Worm (Caenorhabditis elegans) whole organism, L4 larva: Measurements from ENCODE around the gene Y22D7AL.16.

Experiments used
- R02D3.7 ChIP-seq: fragments of 150-350 bp; sonication (generic microtip); optimal IDR thresholded peaks from 3 replicates; lab custom pipeline; 2014; ENCODE audit warnings: missing biosample characterization, missing genetic modification characterization
- T20F7.1 ChIP-seq: fragments of 200-800 bp; sonication (Bioruptor generic); optimal IDR thresholded peaks from 2 replicates; lab custom pipeline; 2018; ENCODE audit warnings: mild to moderate bottlenecking, missing genetic modification characterization, missing compliant biosample characterization
- Y105C5A.15 ChIP-seq: fragments of 200-800 bp; sonication (Bioruptor generic); IDR thresholded peaks from 2 replicates; pipeline ENCODE4 v1.3.6; 2022; ENCODE audit warnings: missing genetic modification characterization, missing compliant biosample characterization
- Y5F2A.4 ChIP-seq: fragments of 200-800 bp; sonication (Bioruptor generic); optimal IDR thresholded peaks from 2 replicates; lab custom pipeline; 2018; ENCODE audit warnings: mild to moderate bottlenecking, missing genetic modification characterization, missing compliant biosample characterization
- aha-1 ChIP-seq: fragments of 150-350 bp; peaks from one replicate; lab custom pipeline; 2014; ENCODE audit warnings: missing biosample characterization, missing genetic modification characterization
- ceh-32 ChIP-seq: sonication (generic microtip); optimal IDR thresholded peaks from 2 replicates; lab custom pipeline; 2016; ENCODE audit warnings: mild to moderate bottlenecking, missing genetic modification characterization, missing compliant biosample characterization; ENCODE audit not compliant: poor library complexity
- ceh-44 ChIP-seq: fragments of 200-800 bp; sonication (Bioruptor generic); IDR thresholded peaks from 2 replicates; pipeline ENCODE4 v1.3.6; 2022; ENCODE audit warnings: missing genetic modification reagents, missing genetic modification characterization, missing compliant biosample characterization
- cey-2 ChIP-seq: sonication (generic microtip); optimal IDR thresholded peaks from 3 replicates; lab custom pipeline; 2017; ENCODE audit warnings: missing genetic modification characterization, mild to moderate bottlenecking, missing compliant biosample characterization, antibody characterized with exemption, borderline replicate concordance; ENCODE audit not compliant: insufficient read depth
- daf-19 ChIP-seq: fragments of 200-800 bp; sonication (Bioruptor generic); conservative IDR thresholded peaks from 2 replicates; pipeline ENCODE4 v1.3.6; 2022; ENCODE audit warnings: missing genetic modification characterization, missing compliant biosample characterization
- dmd-6 ChIP-seq: fragments of 200-800 bp; sonication (Bioruptor generic); IDR thresholded peaks from 2 replicates; pipeline ENCODE4 v1.3.6; 2022; ENCODE audit warnings: missing genetic modification reagents, missing genetic modification characterization, missing compliant biosample characterization
- dpl-1 ChIP-seq: fragments of 150-350 bp; optimal IDR thresholded peaks from 2 replicates; lab custom pipeline; 2014; ENCODE audit warnings: missing biosample characterization, missing genetic modification reagents, missing genetic modification characterization
- dve-1 ChIP-seq: sonication (generic microtip); optimal IDR thresholded peaks from 2 replicates; lab custom pipeline; 2017; ENCODE audit warnings: antibody characterized with exemption, mild to moderate bottlenecking, missing genetic modification characterization, missing compliant biosample characterization; ENCODE audit not compliant: insufficient read depth
- egl-27 ChIP-seq: sonication (generic microtip); optimal IDR thresholded peaks from 3 replicates; lab custom pipeline; 2017; ENCODE audit warnings: missing biosample characterization, missing genetic modification reagents, missing genetic modification characterization
- egl-43 ChIP-seq: fragments of 200-800 bp; sonication (Bioruptor generic); IDR thresholded peaks from 2 replicates; pipeline ENCODE4 v1.3.6; 2022; ENCODE audit warnings: missing genetic modification reagents, missing genetic modification characterization, missing compliant biosample characterization
- fos-1 ChIP-seq: fragments of 150-350 bp; optimal IDR thresholded peaks from 2 replicates; lab custom pipeline; 2014; ENCODE audit warnings: missing biosample characterization, missing genetic modification characterization
- hlh-11 ChIP-seq: fragments of 200-800 bp; sonication (Bioruptor generic); optimal IDR thresholded peaks from 2 replicates; lab custom pipeline; 2018; ENCODE audit warnings: mild to moderate bottlenecking, missing genetic modification characterization, missing compliant biosample characterization
- hmg-1.1 ChIP-seq: fragments of 200-800 bp; sonication (Bioruptor generic); IDR thresholded peaks from 2 replicates; pipeline ENCODE4 v1.3.6; 2022; ENCODE audit warnings: missing genetic modification reagents, missing genetic modification characterization, missing compliant biosample characterization
- lim-7 ChIP-seq: fragments of 200-800 bp; sonication (Bioruptor generic); IDR thresholded peaks from 2 replicates; pipeline ENCODE4 v1.3.6; 2022; ENCODE audit warnings: missing genetic modification characterization, missing compliant biosample characterization
- lin-1 ChIP-seq: fragments of 200-800 bp; sonication (Bioruptor generic); IDR thresholded peaks from 2 replicates; pipeline ENCODE4 v1.3.6; 2022; ENCODE audit warnings: missing genetic modification reagents, missing genetic modification characterization, missing compliant biosample characterization
- lin-29 ChIP-seq: fragments of 200-800 bp; sonication (Bioruptor generic); IDR thresholded peaks from 2 replicates; pipeline ENCODE4 v1.3.6; 2022; ENCODE audit warnings: missing genetic modification reagents, missing genetic modification characterization, missing compliant biosample characterization
- lin-38 ChIP-seq: fragments of 200-800 bp; sonication (Bioruptor generic); IDR thresholded peaks from 2 replicates; pipeline ENCODE4 v1.3.6; 2022; ENCODE audit warnings: missing genetic modification reagents, missing genetic modification characterization, missing compliant biosample characterization
- lsy-2 ChIP-seq, 2 experiments: fragments of 150-350 bp in 1 of 2; sonication (generic microtip) in 1 of 2; optimal IDR thresholded peaks; 2 replicates each; lab custom pipeline; 2014 to 2017; ENCODE audit warnings: missing biosample characterization in 2 of 2, missing genetic modification characterization in 2 of 2
- madf-9 ChIP-seq: fragments of 200-800 bp; sonication (Bioruptor generic); conservative IDR thresholded peaks from 2 replicates; pipeline ENCODE4 v1.3.6; 2022; ENCODE audit warnings: missing genetic modification reagents, missing genetic modification characterization, missing compliant biosample characterization
- mdl-1 ChIP-seq, 2 experiments: fragments of 150-350 bp in 1 of 2; sonication (generic microtip) in 1 of 2; optimal IDR thresholded peaks; 2 replicates each; lab custom pipeline; 2014 to 2017; ENCODE audit warnings: missing biosample characterization in 2 of 2, missing genetic modification characterization in 2 of 2
- mdt-29 ChIP-seq: fragments of 200-800 bp; sonication (Bioruptor generic); IDR thresholded peaks from 2 replicates; pipeline ENCODE4 v1.3.6; 2022; ENCODE audit warnings: missing genetic modification reagents, missing genetic modification characterization, missing compliant biosample characterization
- mxl-2 ChIP-seq: fragments of 200-800 bp; sonication (Bioruptor generic); conservative IDR thresholded peaks from 2 replicates; pipeline ENCODE4 v1.3.6; 2022; ENCODE audit warnings: missing genetic modification reagents, missing genetic modification characterization, missing compliant biosample characterization
- nhr-10 ChIP-seq: fragments of 150-350 bp; optimal IDR thresholded peaks from 2 replicates; lab custom pipeline; 2014; ENCODE audit warnings: missing biosample characterization, missing genetic modification characterization
- nhr-111 ChIP-seq: fragments of 200-800 bp; sonication (Bioruptor generic); optimal IDR thresholded peaks from 2 replicates; lab custom pipeline; 2018; ENCODE audit warnings: mild to moderate bottlenecking, missing genetic modification characterization, missing compliant biosample characterization
- nhr-25 ChIP-seq: sonication (generic microtip); optimal IDR thresholded peaks from 2 replicates; lab custom pipeline; 2017; ENCODE audit warnings: missing genetic modification characterization, mild to moderate bottlenecking, missing compliant biosample characterization, antibody characterized with exemption, moderate library complexity, borderline replicate concordance; ENCODE audit not compliant: insufficient read depth
- nhr-28 ChIP-seq: fragments of 150-350 bp; optimal IDR thresholded peaks from 2 replicates; lab custom pipeline; 2014; ENCODE audit warnings: missing biosample characterization, missing genetic modification characterization
- nhr-41 ChIP-seq: fragments of 200-800 bp; sonication (Bioruptor generic); IDR thresholded peaks from 2 replicates; pipeline ENCODE4 v1.3.6; 2022; ENCODE audit warnings: missing genetic modification reagents, missing genetic modification characterization, missing compliant biosample characterization
- nhr-77 ChIP-seq: fragments of 150-350 bp; optimal IDR thresholded peaks from 2 replicates; lab custom pipeline; 2014; ENCODE audit warnings: missing biosample characterization, missing genetic modification characterization
- snpc-4 ChIP-seq: fragments of 150-350 bp; optimal IDR thresholded peaks from 2 replicates; lab custom pipeline; 2014; ENCODE audit warnings: missing biosample characterization, missing genetic modification characterization
- tag-97 ChIP-seq: fragments of 200-800 bp; sonication (Bioruptor generic); IDR thresholded peaks from 2 replicates; pipeline ENCODE4 v1.3.6; 2022; ENCODE audit warnings: missing genetic modification characterization, missing compliant biosample characterization
- unc-130 ChIP-seq: sonication (generic microtip); optimal IDR thresholded peaks from 2 replicates; lab custom pipeline; 2016; ENCODE audit warnings: missing genetic modification reagents, missing genetic modification characterization, missing compliant biosample characterization
- ztf-11 ChIP-seq: fragments of 150-350 bp; optimal IDR thresholded peaks from 2 replicates; lab custom pipeline; 2014; ENCODE audit warnings: missing biosample characterization, missing genetic modification characterization
- ztf-7 ChIP-seq: fragments of 150-350 bp; optimal IDR thresholded peaks from 2 replicates; lab custom pipeline; 2014; ENCODE audit warnings: missing biosample characterization, missing genetic modification characterization

Y22D7AL.16 gene

ce11 chrIII:1698842-1699241 lies 33.8 kb upstream of the Y22D7AL.16 start, which contains the start of gene fbxa-74 (continued):
- TF ChIP-seq Y105C5A.15 (no peak), cey-2 (tag; lab: Kevin White, UChicago) (no peak), egl-27 (tag; lab: Kevin White, UChicago) (no peak), mdl-1 (tag; optimal IDR thresholded peaks at IDR 0.05; lab: Kevin White, UChicago) (no peak), dmd-6 (GFP tag; lab: Robert Waterston, UW) (peak; percentile 76), daf-19 (no peak), hlh-11 (tag; lab: Kevin White, UChicago) (peak; percentile 36), R02D3.7 (tag; lab: Kevin White, UChicago) (no peak), nhr-10 (tag; lab: Kevin White, UChicago) (no peak)

DNA sequence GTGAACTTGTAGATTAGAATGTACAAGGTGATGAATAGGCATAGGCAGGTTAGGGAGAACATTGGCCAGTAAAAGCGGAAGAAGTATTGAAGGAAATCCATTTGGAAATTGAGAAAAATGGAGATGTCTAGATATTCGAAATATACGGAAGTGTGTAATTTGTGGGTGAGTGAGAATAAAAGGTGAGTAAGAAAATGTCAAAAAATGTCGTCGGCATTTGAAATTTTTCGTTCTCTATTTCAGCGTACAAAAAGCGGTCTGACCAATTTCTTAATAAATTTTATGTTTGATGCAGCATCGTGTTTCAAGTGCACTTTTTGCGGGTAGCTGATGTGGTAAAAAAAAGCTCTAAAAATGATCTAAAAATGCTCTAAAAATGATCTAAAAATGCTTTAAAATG lies 30.0 kb upstream of the Y22D7AL.16 start, which contains the start of gene srd-64:
Gene srd-64 (minus strand): TSS at position 101 of the 400 bp plus-strand sequence.
- TF ChIP-seq egl-43 (GFP tag; lab: Robert Waterston, UW), result no peak
- TF ChIP-seq tag-97 (GFP tag; lab: Robert Waterston, UW), result no peak
- TF ChIP-seq mdl-1 (tag; optimal IDR thresholded peaks at IDR 0.05; lab: Kevin White, UChicago), result no peak
- no peak for TF ChIP-seq Y5F2A.4 (GFP tag; lab: Kevin White, UChicago)
- no peak for TF ChIP-seq nhr-77
- TF ChIP-seq ceh-32 (tag; lab: Kevin White, UChicago), result no peak
- TF ChIP-seq ceh-44 (GFP tag; lab: Robert Waterston, UW), result no peak
- no peak for TF ChIP-seq dpl-1

DNA sequence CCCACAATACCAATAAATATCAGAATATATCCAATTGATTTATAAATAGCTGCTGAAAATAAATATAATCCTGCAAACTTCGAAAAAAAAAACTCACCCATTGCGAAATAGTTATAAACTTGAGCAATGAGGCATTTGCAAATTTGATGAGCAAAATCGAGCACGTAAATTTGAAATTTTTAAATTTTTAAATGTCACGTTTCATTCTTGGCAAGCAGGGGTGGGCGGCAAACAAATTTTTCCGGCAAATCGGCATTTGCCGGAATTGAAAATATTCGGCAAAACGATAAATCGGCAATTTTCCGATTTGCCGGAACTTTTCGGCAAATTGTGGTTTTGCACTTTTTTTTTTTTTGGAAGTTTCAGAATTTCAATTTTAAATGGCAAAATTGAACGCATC lies 24.9 kb upstream of the Y22D7AL.16 start, which contains the start of gene Y22D7AR.14:
Gene Y22D7AR.14 (minus strand): TSS at position 101 of the 400 bp plus-strand sequence.
- no peak for TF ChIP-seq nhr-41 (GFP tag; lab: Robert Waterston, UW)
- no peak for TF ChIP-seq Y5F2A.4 (GFP tag; lab: Kevin White, UChicago)
- TF ChIP-seq lsy-2 (tag; optimal IDR thresholded peaks at IDR 0.05; lab: Kevin White, UChicago), result no peak
- TF ChIP-seq mdt-29, result no peak
- TF ChIP-seq T20F7.1, result no peak
- no peak for TF ChIP-seq hmg-1.1 (GFP tag; lab: Robert Waterston, UW)
- no peak for TF ChIP-seq madf-9

DNA sequence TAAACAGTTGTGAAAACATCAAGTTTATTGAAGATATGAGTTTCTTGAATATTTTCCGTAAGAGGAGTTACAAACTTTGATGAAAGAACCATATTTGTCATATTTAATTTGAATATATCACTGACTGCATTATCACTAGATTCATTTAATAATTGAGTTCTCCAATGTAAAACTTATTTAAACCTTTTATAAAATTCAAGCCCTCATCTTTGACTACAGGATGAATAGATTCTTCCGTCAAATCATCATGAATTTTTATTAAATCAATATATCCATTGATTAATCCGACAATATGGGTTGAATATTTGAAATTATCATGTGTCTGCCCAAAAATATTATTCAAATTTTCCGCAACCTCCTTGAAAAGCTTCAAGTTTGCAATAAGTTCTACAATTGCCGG lies 23.0 kb upstream of the Y22D7AL.16 start, which contains the start of gene Y22D7AR.7:
Gene Y22D7AR.7 (minus strand): TSS at position 101 of the 400 bp plus-strand sequence.
- TF ChIP-seq mdt-29, result no peak
- no peak for TF ChIP-seq aha-1 (tag; lab: Kevin White, UChicago)
- TF ChIP-seq nhr-25 (tag; lab: Kevin White, UChicago), result no peak
- no peak for TF ChIP-seq ceh-32 (tag; lab: Kevin White, UChicago)
- TF ChIP-seq dve-1 (tag; lab: Kevin White, UChicago), result no peak
- TF ChIP-seq lin-29, result no peak
- TF ChIP-seq nhr-111 (GFP tag; lab: Kevin White, UChicago), result no peak
- TF ChIP-seq nhr-28 (tag; lab: Kevin White, UChicago), result no peak
- TF ChIP-seq unc-130, result no peak
- TF ChIP-seq lin-38 (GFP tag; lab: Robert Waterston, UW), result no peak
- TF ChIP-seq T20F7.1, result no peak
- no peak for TF ChIP-seq mxl-2 (GFP tag; lab: Robert Waterston, UW)
- TF ChIP-seq mdl-1 (tag; optimal IDR thresholded peaks at IDR 0.05; lab: Kevin White, UChicago), result no peak
- no peak for TF ChIP-seq ztf-7 (tag; lab: Kevin White, UChicago)
- no peak for TF ChIP-seq lin-1 (GFP tag; lab: Robert Waterston, UW)
- no peak for TF ChIP-seq lim-7
- TF ChIP-seq ztf-11 (tag; lab: Kevin White, UChicago), result no peak
- no peak for TF ChIP-seq fos-1 (tag; lab: Kevin White, UChicago)
- TF ChIP-seq snpc-4, result no peak
